Fruit fly (Drosophila melanogaster) whole organism, prepupa: Measurements from ENCODE around the gene Klp31E.

Source experiments
- CG11294 ChIP-seq: fragments of 200-800 bp; sonication (Bioruptor generic); IDR thresholded peaks from 2 replicates; pipeline ENCODE4 v1.3.6; 2022; ENCODE audit warnings: missing biosample characterization, missing genetic modification characterization
- CG15336 ChIP-seq: fragments of 200-800 bp; sonication (Bioruptor generic); IDR thresholded peaks from 2 replicates; pipeline ENCODE4 v1.3.6; 2022; ENCODE audit warnings: missing biosample characterization, missing genetic modification characterization
- CG16779 ChIP-seq: fragments of 200-800 bp; sonication (Bioruptor generic); optimal IDR thresholded peaks from 3 replicates; lab custom pipeline; 2017; ENCODE audit warnings: missing biosample characterization, mild to moderate bottlenecking, missing genetic modification characterization
- CG34406 ChIP-seq: fragments of 200-800 bp; sonication (Bioruptor generic); optimal IDR thresholded peaks from 3 replicates; lab custom pipeline; 2016; ENCODE audit warnings: missing biosample characterization, missing genetic modification characterization
- CG3919 ChIP-seq: fragments of 200-800 bp; sonication (Bioruptor generic); optimal IDR thresholded peaks from 3 replicates; lab custom pipeline; 2016; ENCODE audit warnings: missing biosample characterization, missing genetic modification characterization
- CG8632 ChIP-seq: fragments of 200-800 bp; sonication (Bioruptor generic); optimal IDR thresholded peaks from 3 replicates; lab custom pipeline; 2016; ENCODE audit warnings: missing biosample characterization, missing genetic modification characterization
- Eip93F ChIP-seq: fragments of 200-800 bp; sonication (Bioruptor generic); optimal IDR thresholded peaks from 2 replicates; lab custom pipeline; 2016; ENCODE audit warnings: missing biosample characterization, mild to moderate bottlenecking, missing genetic modification characterization
- Gug ChIP-seq: fragments of 200-800 bp; sonication (Bioruptor generic); IDR thresholded peaks from 2 replicates; pipeline ENCODE4 v1.3.6; 2022; ENCODE audit warnings: missing biosample characterization, missing genetic modification characterization
- Hr38 ChIP-seq: sonication (Bioruptor generic); optimal IDR thresholded peaks from 2 replicates; lab custom pipeline; 2016; ENCODE audit warnings: missing biosample characterization, missing genetic modification characterization
- Hr4 ChIP-seq: fragments of 200-800 bp; sonication (Bioruptor generic); optimal IDR thresholded peaks from 3 replicates; lab custom pipeline; 2016; ENCODE audit warnings: missing biosample characterization, missing genetic modification characterization
- Met ChIP-seq: fragments of 200-800 bp; sonication (Bioruptor generic); optimal IDR thresholded peaks from 3 replicates; lab custom pipeline; 2016; ENCODE audit warnings: missing biosample characterization, missing genetic modification characterization
- Smox ChIP-seq: fragments of 200-800 bp; sonication (Bioruptor generic); optimal IDR thresholded peaks from 3 replicates; lab custom pipeline; 2016; ENCODE audit warnings: missing biosample characterization, missing genetic modification characterization
- cyc ChIP-seq: fragments of 200-800 bp; sonication (Bioruptor generic); optimal IDR thresholded peaks from 3 replicates; lab custom pipeline; 2016; ENCODE audit warnings: missing biosample characterization, missing genetic modification characterization
- fd85E ChIP-seq: fragments of 200-800 bp; sonication (Bioruptor generic); optimal IDR thresholded peaks from 3 replicates; lab custom pipeline; 2016; ENCODE audit warnings: missing biosample characterization, missing genetic modification characterization
- spab ChIP-seq: fragments of 200-800 bp; sonication (Bioruptor generic); optimal IDR thresholded peaks from 2 replicates; lab custom pipeline; 2017; ENCODE audit warnings: missing biosample characterization, mild to moderate bottlenecking, missing genetic modification characterization, missing genetic modification reagents
- svp ChIP-seq: fragments of 200-800 bp; sonication (Bioruptor generic); peaks from one replicate; lab custom pipeline; 2016; ENCODE audit warnings: missing biosample characterization, missing genetic modification characterization

Klp31E gene

dm6 chr2L:10468388-10468787, 54.6 kb downstream of the Klp31E start (continued):
- peak; percentile 25 for TF ChIP-seq Met (GFP tag; lab: Kevin White, UChicago)
- peak; percentile 46 for TF ChIP-seq CG34406 (GFP tag; lab: Kevin White, UChicago)
- TF ChIP-seq CG15336 = no peak; the same call in 1 of the 2 replicates
- TF ChIP-seq Gug (GFP tag; lab: Robert Waterston, UW) = no peak
- TF ChIP-seq spab (GFP tag; lab: Kevin White, UChicago) = peak; percentile 55
- peak; percentile 40 for TF ChIP-seq Smox (GFP tag; lab: Kevin White, UChicago)
- 0 out of 2 replicates have a peak, but pooled peaks have one; percentile 13 for TF ChIP-seq CG11294 (GFP tag; lab: Robert Waterston, UW)
- peak; percentile 89 for TF ChIP-seq svp (GFP tag; lab: Kevin White, UChicago)
- TF ChIP-seq Hr4 = peak; percentile 43
- TF ChIP-seq CG16779 = no peak
- peak; percentile 55 for TF ChIP-seq CG3919 (GFP tag; lab: Kevin White, UChicago)
- TF ChIP-seq cyc (GFP tag; lab: Kevin White, UChicago) = peak; percentile 38
- peak; percentile 30 for TF ChIP-seq CG8632 (GFP tag; lab: Kevin White, UChicago)
- TF ChIP-seq fd85E = no peak
- no peak for TF ChIP-seq Hr38 (GFP tag; lab: Kevin White, UChicago)
- no peak for TF ChIP-seq Eip93F (GFP tag; lab: Kevin White, UChicago)
